Fruit fly (Drosophila melanogaster): ENCODE data around the gene CG14312.

DNA sequence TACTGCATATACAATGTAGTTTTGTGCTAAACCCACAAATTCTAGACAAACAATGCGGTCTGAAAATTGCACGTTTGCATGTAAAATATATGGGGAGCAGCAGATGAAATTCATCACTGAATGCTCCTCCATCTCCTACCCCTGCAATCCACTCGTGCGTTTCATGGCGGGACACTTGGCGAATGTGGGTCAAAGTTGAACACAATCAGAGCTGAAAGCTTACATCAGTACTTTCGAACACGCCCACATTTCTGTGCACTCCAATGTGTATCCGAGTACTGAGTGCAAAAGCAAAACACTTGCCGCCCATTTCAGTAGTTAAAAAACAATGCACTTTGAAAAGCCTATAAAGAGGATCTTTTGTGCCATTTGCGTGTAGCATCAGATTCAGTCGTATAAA lies 13.4 kb upstream of the CG14312 start:
- TF ChIP-seq ttk (optimal IDR thresholded peaks at IDR 0.05) (no peak), insv (optimal IDR thresholded peaks at IDR 0.05) (no peak), Myc (optimal IDR thresholded peaks at IDR 0.05) (no peak), psq (optimal IDR thresholded peaks at IDR 0.05) (no peak), h (optimal IDR thresholded peaks at IDR 0.05) (no peak), Sin3A (optimal IDR thresholded peaks at IDR 0.05) (no peak)
